Fruit fly (Drosophila melanogaster): ENCODE results near the gene Ing3.

- TF ChIP-seq CG9948 (tag; optimal IDR thresholded peaks at IDR 0.05) (no peak), fd96Ca (GFP tag; IDR thresholded peaks at IDR 0.05) (no peak), EcR (GFP tag; optimal IDR thresholded peaks at IDR 0.05) (peak; percentile 82), CG15710 (tag; optimal IDR thresholded peaks at IDR 0.05) (no peak), Snoo (tag; optimal IDR thresholded peaks at IDR 0.05) (no peak)
Measured at dm6 chrX:18701752-18702151, 48.9 kb upstream of the Ing3 start.
